Worm (Caenorhabditis elegans) whole organism, young adult: ENCODE measurements around the gene sru-39.

Source experiments
- B0019.2 ChIP-seq: fragments of 200-800 bp; sonication (Bioruptor generic); conservative IDR thresholded peaks from 2 replicates; pipeline ENCODE4 v1.3.6; 2022; ENCODE audit warnings: missing genetic modification reagents, missing genetic modification characterization, missing compliant biosample characterization
- F55B11.4 ChIP-seq: sonication (generic microtip); optimal IDR thresholded peaks from 2 replicates; lab custom pipeline; 2016; ENCODE audit warnings: missing compliant biosample characterization, missing genetic modification characterization, borderline replicate concordance; ENCODE audit not compliant: insufficient read depth
- Y53G8AR.9 ChIP-seq: fragments of 200-800 bp; sonication (Bioruptor generic); conservative IDR thresholded peaks from 2 replicates; pipeline ENCODE4 v1.3.6; 2022; ENCODE audit warnings: missing genetic modification reagents, missing genetic modification characterization, missing compliant biosample characterization
- Y56A3A.18 ChIP-seq: fragments of 200-800 bp; sonication (Bioruptor generic); IDR thresholded peaks from 2 replicates; pipeline ENCODE4 v1.3.6; 2022; ENCODE audit warnings: missing genetic modification reagents, missing genetic modification characterization, missing compliant biosample characterization
- Y95B8A.8 ChIP-seq: fragments of 200-800 bp; sonication (Bioruptor generic); IDR thresholded peaks from 2 replicates; pipeline ENCODE4 v1.3.6; 2022; ENCODE audit warnings: missing genetic modification reagents, missing genetic modification characterization, missing compliant biosample characterization
- ZK185.1 ChIP-seq: sonication (generic microtip); optimal IDR thresholded peaks from 2 replicates; lab custom pipeline; 2016; ENCODE audit warnings: mild to moderate bottlenecking, missing genetic modification characterization, missing compliant biosample characterization; ENCODE audit not compliant: poor library complexity, severe bottlenecking
- bed-2 ChIP-seq: fragments of 200-800 bp; sonication (Bioruptor generic); IDR thresholded peaks from 2 replicates; pipeline ENCODE4 v1.3.6; 2022; ENCODE audit warnings: missing genetic modification reagents, missing genetic modification characterization, missing compliant biosample characterization
- cebp-2 ChIP-seq: fragments of 200-800 bp; sonication (Bioruptor generic); IDR thresholded peaks from 2 replicates; pipeline ENCODE4 v1.3.6; 2022; ENCODE audit warnings: missing genetic modification characterization, missing compliant biosample characterization
- ceh-100 ChIP-seq: fragments of 200-800 bp; sonication (Bioruptor generic); IDR thresholded peaks from 2 replicates; pipeline ENCODE4 v1.3.6; 2022; ENCODE audit warnings: missing genetic modification reagents, missing genetic modification characterization, missing compliant biosample characterization
- ceh-58 ChIP-seq: fragments of 200-800 bp; sonication (Bioruptor generic); IDR thresholded peaks from 2 replicates; pipeline ENCODE4 v1.3.6; 2022; ENCODE audit warnings: missing genetic modification characterization, missing compliant biosample characterization
- dox-1 ChIP-seq: fragments of 200-800 bp; sonication (Bioruptor generic); IDR thresholded peaks from 2 replicates; pipeline ENCODE4 v1.3.6; 2022; ENCODE audit warnings: missing genetic modification reagents, missing genetic modification characterization, missing compliant biosample characterization
- efl-1 ChIP-seq: fragments of 150-350 bp; optimal IDR thresholded peaks from 2 replicates; lab custom pipeline; 2014; ENCODE audit warnings: missing biosample characterization, missing genetic modification reagents, missing genetic modification characterization
- egl-44 ChIP-seq: fragments of 200-800 bp; sonication (Bioruptor generic); IDR thresholded peaks from 2 replicates; pipeline ENCODE4 v1.3.6; 2022; ENCODE audit warnings: missing genetic modification reagents, missing genetic modification characterization, missing compliant biosample characterization
- ets-4 ChIP-seq: fragments of 200-800 bp; sonication (Bioruptor generic); optimal IDR thresholded peaks from 2 replicates; lab custom pipeline; 2018; ENCODE audit warnings: mild to moderate bottlenecking, missing genetic modification characterization, missing compliant biosample characterization
- fkh-3 ChIP-seq: sonication (generic microtip); optimal IDR thresholded peaks from 2 replicates; lab custom pipeline; 2016; ENCODE audit warnings: mild to moderate bottlenecking, missing genetic modification characterization, missing compliant biosample characterization
- hlh-12 ChIP-seq: sonication (generic microtip); optimal IDR thresholded peaks from 2 replicates; lab custom pipeline; 2016; ENCODE audit warnings: missing genetic modification characterization, missing compliant biosample characterization
- hlh-26 ChIP-seq: fragments of 200-800 bp; sonication (Bioruptor generic); conservative IDR thresholded peaks from 2 replicates; pipeline ENCODE4 v1.3.6; 2022; ENCODE audit warnings: missing genetic modification reagents, missing genetic modification characterization, missing compliant biosample characterization
- hmg-1.2 ChIP-seq: fragments of 200-800 bp; sonication (Bioruptor generic); IDR thresholded peaks from 2 replicates; pipeline ENCODE4 v1.3.6; 2022; ENCODE audit warnings: missing genetic modification reagents, missing genetic modification characterization, missing compliant biosample characterization
- hmg-20 ChIP-seq: fragments of 200-800 bp; sonication (Bioruptor generic); IDR thresholded peaks from 2 replicates; pipeline ENCODE4 v1.3.6; 2022; ENCODE audit warnings: missing genetic modification reagents, missing genetic modification characterization, missing compliant biosample characterization
- hsf-1 ChIP-seq: fragments of 200-800 bp; sonication (Bioruptor generic); IDR thresholded peaks from 2 replicates; pipeline ENCODE4 v1.3.6; 2022; ENCODE audit warnings: missing genetic modification reagents, missing genetic modification characterization, missing compliant biosample characterization
- let-607 ChIP-seq, 2 experiments: fragments of 200-800 bp in 1 of 2; sonication (Bioruptor generic) in 1 of 2; sonication (generic microtip) in 1 of 2; optimal IDR thresholded peaks; 2 replicates each; lab custom pipeline; 2016 to 2018; ENCODE audit warnings: mild to moderate bottlenecking in 2 of 2, missing compliant biosample characterization in 2 of 2, missing genetic modification characterization in 2 of 2, moderate library complexity in 2 of 2, missing genotype in 1 of 2
- lin-35 ChIP-seq, 3 experiments: fragments of 150-350 bp in 2 of 3; sonication (generic microtip) in 1 of 3; optimal IDR thresholded peaks; 2 replicates each; lab custom pipeline; 2014 to 2018; ENCODE audit warnings: missing biosample characterization in 3 of 3, missing genetic modification characterization in 3 of 3, missing genetic modification reagents in 3 of 3
- lir-1 ChIP-seq: fragments of 200-800 bp; sonication (Bioruptor generic); conservative IDR thresholded peaks from 2 replicates; pipeline ENCODE4 v1.3.6; 2022; ENCODE audit warnings: missing genetic modification reagents, missing genetic modification characterization, missing compliant biosample characterization
- lsy-27 ChIP-seq: sonication (generic microtip); optimal IDR thresholded peaks from 2 replicates; lab custom pipeline; 2017; ENCODE audit warnings: missing genetic modification characterization, mild to moderate bottlenecking, missing compliant biosample characterization, antibody characterized with exemption, missing genotype, borderline replicate concordance; ENCODE audit not compliant: insufficient read depth
- madf-10 ChIP-seq: sonication (generic microtip); optimal IDR thresholded peaks from 2 replicates; lab custom pipeline; 2016; ENCODE audit warnings: mild to moderate bottlenecking, missing genetic modification characterization, missing compliant biosample characterization
- mcd-1 ChIP-seq: fragments of 200-800 bp; sonication (Bioruptor generic); IDR thresholded peaks from 2 replicates; pipeline ENCODE4 v1.3.6; 2022; ENCODE audit warnings: missing genetic modification reagents, missing genetic modification characterization, missing compliant biosample characterization
- mes-4 ChIP-seq: sonication (generic microtip); optimal IDR thresholded peaks from 2 replicates; lab custom pipeline; 2016; ENCODE audit warnings: missing genotype, missing genetic modification characterization, missing compliant biosample characterization
- nhr-27 ChIP-seq: fragments of 200-800 bp; sonication (Bioruptor generic); optimal IDR thresholded peaks from 2 replicates; lab custom pipeline; 2018; ENCODE audit warnings: mild to moderate bottlenecking, missing genetic modification characterization, moderate library complexity, missing compliant biosample characterization
- nhr-80 ChIP-seq: sonication (generic microtip); optimal IDR thresholded peaks from 2 replicates; lab custom pipeline; 2016; ENCODE audit warnings: missing genetic modification characterization, missing compliant biosample characterization
- nhr-90 ChIP-seq: sonication (generic microtip); optimal IDR thresholded peaks from 2 replicates; lab custom pipeline; 2016; ENCODE audit warnings: missing genotype, mild to moderate bottlenecking, missing genetic modification characterization, missing compliant biosample characterization
- pha-4 ChIP-seq: fragments of 150-350 bp; sonication (generic microtip); optimal IDR thresholded peaks from 2 replicates; lab custom pipeline; 2014; ENCODE audit warnings: missing biosample characterization, missing genetic modification reagents, missing genetic modification characterization
- rcor-1 ChIP-seq: fragments of 200-800 bp; sonication (Bioruptor generic); IDR thresholded peaks from 2 replicates; pipeline ENCODE4 v1.3.6; 2022; ENCODE audit warnings: missing genetic modification reagents, missing genetic modification characterization, missing compliant biosample characterization
- repo-1 ChIP-seq: sonication (generic microtip); optimal IDR thresholded peaks from 2 replicates; lab custom pipeline; 2017; ENCODE audit warnings: mild to moderate bottlenecking, missing genetic modification characterization, missing compliant biosample characterization
- rpc-1 ChIP-seq, 2 experiments: fragments of 150-350 bp in 1 of 2; sonication (generic microtip) in 1 of 2; optimal IDR thresholded peaks; 2 replicates each; lab custom pipeline; 2014 to 2018; ENCODE audit warnings: missing biosample characterization in 1 of 2, missing genetic modification characterization in 1 of 2, missing genetic modification reagents in 1 of 2, missing genotype in 1 of 2
- sea-2 ChIP-seq: fragments of 200-800 bp; sonication (Bioruptor generic); IDR thresholded peaks from 2 replicates; pipeline ENCODE4 v1.3.6; 2022; ENCODE audit warnings: missing genetic modification characterization, missing compliant biosample characterization
- snpc-1.1 ChIP-seq: sonication (generic microtip); optimal IDR thresholded peaks from 2 replicates; lab custom pipeline; 2017; ENCODE audit warnings: missing genetic modification characterization, mild to moderate bottlenecking, missing compliant biosample characterization, antibody characterized with exemption, moderate library complexity, missing genotype, missing genetic modification reagents; ENCODE audit not compliant: insufficient read depth
- snpc-1.3 ChIP-seq: sonication (generic microtip); optimal IDR thresholded peaks from 2 replicates; lab custom pipeline; 2017; ENCODE audit warnings: missing genetic modification characterization, mild to moderate bottlenecking, missing compliant biosample characterization, antibody characterized with exemption, moderate library complexity, missing genotype, missing genetic modification reagents; ENCODE audit not compliant: insufficient read depth
- somi-1 ChIP-seq: fragments of 200-800 bp; sonication (Bioruptor generic); optimal IDR thresholded peaks from 2 replicates; lab custom pipeline; 2018; ENCODE audit warnings: mild to moderate bottlenecking, missing genetic modification characterization, missing compliant biosample characterization
- tbx-9 ChIP-seq: sonication (generic microtip); optimal IDR thresholded peaks from 2 replicates; lab custom pipeline; 2016; ENCODE audit warnings: borderline replicate concordance, missing genetic modification characterization, inconsistent platforms, missing compliant biosample characterization
- xnd-1 ChIP-seq: sonication (generic microtip); optimal IDR thresholded peaks from 2 replicates; lab custom pipeline; 2016; ENCODE audit warnings: missing genotype, missing genetic modification reagents, missing genetic modification characterization, missing compliant biosample characterization
- zfh-2 ChIP-seq: fragments of 200-800 bp; sonication (Bioruptor generic); conservative IDR thresholded peaks from 2 replicates; pipeline ENCODE4 v1.3.6; 2022; ENCODE audit warnings: missing genetic modification reagents, missing genetic modification characterization, missing compliant biosample characterization
- zim-3 ChIP-seq: sonication (generic microtip); optimal IDR thresholded peaks from 2 replicates; lab custom pipeline; 2017; ENCODE audit warnings: mild to moderate bottlenecking, missing genetic modification characterization, moderate library complexity, missing compliant biosample characterization
- ztf-18 ChIP-seq: sonication (generic microtip); optimal IDR thresholded peaks from 2 replicates; lab custom pipeline; 2016; ENCODE audit warnings: missing genotype, mild to moderate bottlenecking, missing genetic modification characterization, missing compliant biosample characterization
- ztf-25 ChIP-seq: fragments of 200-800 bp; sonication (Bioruptor generic); IDR thresholded peaks from 2 replicates; pipeline ENCODE4 v1.3.6; 2022; ENCODE audit warnings: missing genetic modification reagents, missing genetic modification characterization, missing compliant biosample characterization
- ztf-28 ChIP-seq: fragments of 200-800 bp; sonication (Bioruptor generic); IDR thresholded peaks from 2 replicates; pipeline ENCODE4 v1.3.6; 2022; ENCODE audit warnings: missing genetic modification reagents, missing genetic modification characterization, missing compliant biosample characterization
- ztf-3 ChIP-seq: fragments of 200-800 bp; sonication (Bioruptor generic); optimal IDR thresholded peaks from 2 replicates; lab custom pipeline; 2018; ENCODE audit warnings: mild to moderate bottlenecking, missing genetic modification characterization, missing compliant biosample characterization

The sru-39 gene

DNA sequence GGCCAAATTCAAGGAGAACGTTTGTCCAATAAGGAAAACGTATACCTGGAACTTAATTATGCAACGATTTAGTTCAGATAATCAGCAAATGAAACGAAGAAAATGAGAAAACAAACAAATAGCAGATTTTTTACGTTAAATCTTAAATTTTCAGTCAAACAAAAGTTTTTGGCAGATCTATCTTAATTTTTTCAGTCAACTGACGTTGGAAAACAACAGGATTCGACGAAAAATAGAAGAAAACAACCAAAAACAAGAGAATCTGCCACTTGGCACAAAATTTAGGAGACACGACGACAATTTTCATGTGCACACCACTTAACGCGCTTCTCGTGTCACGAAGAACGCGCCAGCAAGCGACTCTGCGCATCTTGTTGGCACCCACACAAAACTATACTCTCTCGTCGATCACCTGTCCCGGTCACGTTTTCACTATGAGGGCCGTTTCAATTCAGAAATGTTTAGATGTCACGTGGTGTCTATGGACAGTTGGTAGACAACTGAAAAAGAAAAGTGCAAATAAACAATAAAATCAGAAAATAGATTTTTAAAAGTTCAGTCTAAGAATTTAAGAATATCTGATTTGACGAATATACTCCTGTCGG lies 13.5 kb upstream of the sru-39 start, which contains the start of gene ztf-7 (continued):
- TF ChIP-seq mes-4 (tag; lab: Kevin White, UChicago) (no peak), bed-2 (GFP tag; lab: Robert Waterston, UW) (no peak), fkh-3 (tag; lab: Kevin White, UChicago) (no peak), lsy-27 (tag; lab: Kevin White, UChicago) (no peak), hlh-12 (tag; lab: Kevin White, UChicago) (no peak), ceh-100 (GFP tag; lab: Robert Waterston, UW) (peak; percentile 82), let-607 (tag; optimal IDR thresholded peaks at IDR 0.05; lab: Kevin White, UChicago) (peak; percentile 97 to 98), nhr-27 (tag; lab: Kevin White, UChicago) (peak; percentile 8), hsf-1 (peak; percentile 62; the same call in 1 of the 2 replicates), hlh-26 (GFP tag; lab: Robert Waterston, UW) (no peak), snpc-1.3 (tag; lab: Kevin White, UChicago) (no peak), repo-1 (tag; lab: Kevin White, UChicago) (peak; percentile 96), hmg-1.2 (peak; percentile 99), rpc-1 (optimal IDR thresholded peaks at IDR 0.05; lab: Kevin White, UChicago) (no peak), rpc-1 (tag; optimal IDR thresholded peaks at IDR 0.05; lab: Kevin White, UChicago) (no peak), Y56A3A.18 (GFP tag; lab: Robert Waterston, UW) (peak; percentile 94), zfh-2 (no peak), zim-3 (tag; lab: Kevin White, UChicago) (no peak), B0019.2 (GFP tag; lab: Robert Waterston, UW) (no peak), cebp-2 (peak; percentile 65; the same call in 1 of the 2 replicates), ztf-18 (peak; percentile 98), xnd-1 (tag; lab: Kevin White, UChicago) (no peak), Y53G8AR.9 (GFP tag; lab: Robert Waterston, UW) (peak; percentile 95), nhr-80 (tag; lab: Kevin White, UChicago) (peak; percentile 99), lin-35 (GFP tag; optimal IDR thresholded peaks at IDR 0.05; lab: Kevin White, UChicago) (peak in 1 of 3 experiments; percentile 87), madf-10 (tag; lab: Kevin White, UChicago) (peak; percentile 89), ztf-25 (GFP tag; lab: Robert Waterston, UW) (no peak), ZK185.1 (tag; lab: Kevin White, UChicago) (peak; percentile 78), F55B11.4 (tag; lab: Kevin White, UChicago) (no peak), tbx-9 (no peak), snpc-1.1 (tag; lab: Kevin White, UChicago) (no peak), sea-2 (GFP tag; lab: Robert Waterston, UW) (peak; percentile 70; the same call in 1 of the 2 replicates), efl-1 (GFP tag; lab: Kevin White, UChicago) (peak; percentile 36), egl-44 (GFP tag; lab: Robert Waterston, UW) (peak; percentile 68), rcor-1 (peak; percentile 92), ets-4 (GFP tag; lab: Kevin White, UChicago) (peak; percentile 86), hmg-20 (peak; percentile 63), pha-4 (tag; lab: Kevin White, UChicago) (no peak), ceh-58 (GFP tag; lab: Robert Waterston, UW) (no peak), ztf-28 (GFP tag; lab: Robert Waterston, UW) (no peak), ztf-3 (GFP tag; lab: Kevin White, UChicago) (peak; percentile 75), nhr-90 (tag; lab: Kevin White, UChicago) (peak; percentile 77), Y95B8A.8 (GFP tag; lab: Robert Waterston, UW) (peak; percentile 90), lir-1 (GFP tag; lab: Robert Waterston, UW) (peak; percentile 89), somi-1 (peak; percentile 92), mcd-1 (GFP tag; lab: Robert Waterston, UW) (peak; percentile 92), dox-1 (GFP tag; lab: Robert Waterston, UW) (peak; percentile 98)
